Worm (Caenorhabditis elegans): ENCODE data around the gene K08H2.3.

K08H2.3 gene

ce11 chrX:13237102-13237501 is at the start of gene K08H2.3:
Gene K08H2.3 (plus strand): TSS chrX:13237402.
- TF ChIP-seq ztf-29 (GFP tag; IDR thresholded peaks at IDR 0.05) (no peak), med-1 (GFP tag; optimal IDR thresholded peaks at IDR 0.05; ENCODE audit: insufficient read depth) (no peak), klf-2 (GFP tag; conservative IDR thresholded peaks at IDR 0.05) (no peak), tab-1 (GFP tag; IDR thresholded peaks at IDR 0.05) (no peak), T22C8.4 (GFP tag; IDR thresholded peaks at IDR 0.05) (no peak), ref-1 (GFP tag; conservative IDR thresholded peaks at IDR 0.05) (no peak), cog-1 (tag; optimal IDR thresholded peaks at IDR 0.05) (no peak), ztf-23 (GFP tag; IDR thresholded peaks at IDR 0.05) (no peak), flt-1 (GFP tag; IDR thresholded peaks at IDR 0.05) (no peak)

- TF ChIP-seq ref-1 (GFP tag; conservative IDR thresholded peaks at IDR 0.05) (no peak), flt-1 (GFP tag; IDR thresholded peaks at IDR 0.05) (no peak), T22C8.4 (GFP tag; IDR thresholded peaks at IDR 0.05) (no peak), klf-2 (GFP tag; conservative IDR thresholded peaks at IDR 0.05) (no peak)
These were observed 47.3 kb upstream of the K08H2.3 start, which contains the start of gene cwp-5 for ce11 chrX:13189861-13190260. Gene cwp-5 (minus strand): TSS chrX:13189961.

ce11 chrX:13190912-13191311 is 46.3 kb upstream of the K08H2.3 start, which contains the start of gene gpa-6:
Gene gpa-6 (plus strand): TSS chrX:13191212.
- TF ChIP-seq klf-2 (GFP tag; conservative IDR thresholded peaks at IDR 0.05) (no peak), med-1 (GFP tag; optimal IDR thresholded peaks at IDR 0.05; ENCODE audit: insufficient read depth) (no peak), T22C8.4 (GFP tag; IDR thresholded peaks at IDR 0.05) (no peak), ztf-23 (GFP tag; IDR thresholded peaks at IDR 0.05) (no peak), ref-1 (GFP tag; conservative IDR thresholded peaks at IDR 0.05) (no peak), flt-1 (GFP tag; IDR thresholded peaks at IDR 0.05) (no peak), cog-1 (tag; optimal IDR thresholded peaks at IDR 0.05) (no peak)

- no peak for TF ChIP-seq cog-1 (tag; optimal IDR thresholded peaks at IDR 0.05)
- no peak for TF ChIP-seq flt-1 (GFP tag; IDR thresholded peaks at IDR 0.05)
- TF ChIP-seq med-1 (GFP tag; optimal IDR thresholded peaks at IDR 0.05; ENCODE audit: insufficient read depth) = no peak
- TF ChIP-seq klf-2 (GFP tag; conservative IDR thresholded peaks at IDR 0.05) = no peak
- no peak for TF ChIP-seq T22C8.4 (GFP tag; IDR thresholded peaks at IDR 0.05)
- no peak for TF ChIP-seq ztf-23 (GFP tag; IDR thresholded peaks at IDR 0.05)
- TF ChIP-seq ztf-29 (GFP tag; IDR thresholded peaks at IDR 0.05) = no peak
- no peak for TF ChIP-seq tab-1 (GFP tag; IDR thresholded peaks at IDR 0.05)
- no peak for TF ChIP-seq ref-1 (GFP tag; conservative IDR thresholded peaks at IDR 0.05)
These were observed 39.1 kb upstream of the K08H2.3 start for ce11 chrX:13198134-13198533.

ce11 chrX:13200312-13200711 is 36.9 kb upstream of the K08H2.3 start:
- TF ChIP-seq T22C8.4 (GFP tag; IDR thresholded peaks at IDR 0.05) = no peak
- no peak for TF ChIP-seq ztf-23 (GFP tag; IDR thresholded peaks at IDR 0.05)
- no peak for TF ChIP-seq med-1 (GFP tag; optimal IDR thresholded peaks at IDR 0.05; ENCODE audit: insufficient read depth)
- TF ChIP-seq klf-2 (GFP tag; conservative IDR thresholded peaks at IDR 0.05) = no peak
- no peak for TF ChIP-seq ref-1 (GFP tag; conservative IDR thresholded peaks at IDR 0.05)
- no peak for TF ChIP-seq cog-1 (tag; optimal IDR thresholded peaks at IDR 0.05)
- TF ChIP-seq ztf-29 (GFP tag; IDR thresholded peaks at IDR 0.05) = no peak
- TF ChIP-seq flt-1 (GFP tag; IDR thresholded peaks at IDR 0.05) = no peak
- TF ChIP-seq tab-1 (GFP tag; IDR thresholded peaks at IDR 0.05) = no peak

- TF ChIP-seq ref-1 (GFP tag; conservative IDR thresholded peaks at IDR 0.05) = no peak
- TF ChIP-seq ztf-29 (GFP tag; IDR thresholded peaks at IDR 0.05) = no peak
- no peak for TF ChIP-seq flt-1 (GFP tag; IDR thresholded peaks at IDR 0.05)
- TF ChIP-seq klf-2 (GFP tag; conservative IDR thresholded peaks at IDR 0.05) = no peak
- no peak for TF ChIP-seq ztf-23 (GFP tag; IDR thresholded peaks at IDR 0.05)
- no peak for TF ChIP-seq cog-1 (tag; optimal IDR thresholded peaks at IDR 0.05)
- no peak for TF ChIP-seq med-1 (GFP tag; optimal IDR thresholded peaks at IDR 0.05; ENCODE audit: insufficient read depth)
- no peak for TF ChIP-seq tab-1 (GFP tag; IDR thresholded peaks at IDR 0.05)
- no peak for TF ChIP-seq T22C8.4 (GFP tag; IDR thresholded peaks at IDR 0.05)
These were observed 35.8 kb upstream of the K08H2.3 start, which contains the start of gene unc-9 for ce11 chrX:13201401-13201800. Gene unc-9 (plus strand): TSS chrX:13201770.

- no peak for TF ChIP-seq flt-1 (GFP tag; IDR thresholded peaks at IDR 0.05)
- no peak for TF ChIP-seq tab-1 (GFP tag; IDR thresholded peaks at IDR 0.05)
- no peak for TF ChIP-seq klf-2 (GFP tag; conservative IDR thresholded peaks at IDR 0.05)
- TF ChIP-seq cog-1 (tag; optimal IDR thresholded peaks at IDR 0.05) = no peak
- TF ChIP-seq ztf-23 (GFP tag; IDR thresholded peaks at IDR 0.05) = no peak
- TF ChIP-seq ref-1 (GFP tag; conservative IDR thresholded peaks at IDR 0.05) = no peak
- no peak for TF ChIP-seq T22C8.4 (GFP tag; IDR thresholded peaks at IDR 0.05)
- TF ChIP-seq ztf-29 (GFP tag; IDR thresholded peaks at IDR 0.05) = no peak
- TF ChIP-seq med-1 (GFP tag; optimal IDR thresholded peaks at IDR 0.05; ENCODE audit: insufficient read depth) = no peak
These were observed 34.9 kb upstream of the K08H2.3 start for ce11 chrX:13202312-13202711.

ce11 chrX:13206011-13206410 is 31.2 kb upstream of the K08H2.3 start:
- TF ChIP-seq tab-1 (GFP tag; IDR thresholded peaks at IDR 0.05) = no peak
- no peak for TF ChIP-seq cog-1 (tag; optimal IDR thresholded peaks at IDR 0.05)
- TF ChIP-seq flt-1 (GFP tag; IDR thresholded peaks at IDR 0.05) = no peak
- TF ChIP-seq klf-2 (GFP tag; conservative IDR thresholded peaks at IDR 0.05) = no peak
- TF ChIP-seq ztf-23 (GFP tag; IDR thresholded peaks at IDR 0.05) = no peak
- no peak for TF ChIP-seq ref-1 (GFP tag; conservative IDR thresholded peaks at IDR 0.05)
- no peak for TF ChIP-seq med-1 (GFP tag; optimal IDR thresholded peaks at IDR 0.05; ENCODE audit: insufficient read depth)
- TF ChIP-seq T22C8.4 (GFP tag; IDR thresholded peaks at IDR 0.05) = no peak
- TF ChIP-seq ztf-29 (GFP tag; IDR thresholded peaks at IDR 0.05) = no peak

- TF ChIP-seq klf-2 (GFP tag; conservative IDR thresholded peaks at IDR 0.05) (no peak), ref-1 (GFP tag; conservative IDR thresholded peaks at IDR 0.05) (no peak), cog-1 (tag; optimal IDR thresholded peaks at IDR 0.05) (no peak), T22C8.4 (GFP tag; IDR thresholded peaks at IDR 0.05) (no peak), ztf-29 (GFP tag; IDR thresholded peaks at IDR 0.05) (no peak; the same call in 1 of the 2 replicates), ztf-23 (GFP tag; IDR thresholded peaks at IDR 0.05) (no peak), med-1 (GFP tag; optimal IDR thresholded peaks at IDR 0.05; ENCODE audit: insufficient read depth) (no peak), flt-1 (GFP tag; IDR thresholded peaks at IDR 0.05) (no peak), tab-1 (GFP tag; IDR thresholded peaks at IDR 0.05) (no peak)
These were observed 30.3 kb upstream of the K08H2.3 start for ce11 chrX:13206911-13207310.

ce11 chrX:13209026-13209425 is 28.2 kb upstream of the K08H2.3 start:
- TF ChIP-seq cog-1 (tag; optimal IDR thresholded peaks at IDR 0.05) = no peak
- TF ChIP-seq tab-1 (GFP tag; IDR thresholded peaks at IDR 0.05) = no peak
- no peak for TF ChIP-seq ref-1 (GFP tag; conservative IDR thresholded peaks at IDR 0.05)
- no peak for TF ChIP-seq ztf-23 (GFP tag; IDR thresholded peaks at IDR 0.05)
- no peak for TF ChIP-seq flt-1 (GFP tag; IDR thresholded peaks at IDR 0.05)
- TF ChIP-seq klf-2 (GFP tag; conservative IDR thresholded peaks at IDR 0.05) = no peak
- no peak for TF ChIP-seq med-1 (GFP tag; optimal IDR thresholded peaks at IDR 0.05; ENCODE audit: insufficient read depth)
- TF ChIP-seq T22C8.4 (GFP tag; IDR thresholded peaks at IDR 0.05) = no peak
